Fruit fly (Drosophila melanogaster) whole organism: ENCODE results near the gene CycC.

Source experiments
- CG8478 ChIP-seq: fragments of >200 bp; optimal IDR thresholded peaks from 2 replicates; lab custom pipeline; 2018; ENCODE audit warnings: inconsistent platforms
- Dll ChIP-seq: fragments of >200 bp; optimal IDR thresholded peaks from 2 replicates; lab custom pipeline; 2017
- EcR ChIP-seq, 2 experiments: fragments of >200 bp; optimal IDR thresholded peaks; 2 replicates each; lab custom pipeline; 2017; ENCODE audit warnings: missing biosample characterization in 2 of 2, missing genetic modification characterization in 2 of 2, missing genetic modification reagents in 2 of 2
- pan ChIP-seq: fragments of >200 bp; optimal IDR thresholded peaks from 2 replicates; lab custom pipeline; 2017
- psq ChIP-seq: fragments of >200 bp; optimal IDR thresholded peaks from 2 replicates; lab custom pipeline; 2017
- usp ChIP-seq: fragments of >200 bp; optimal IDR thresholded peaks from 2 replicates; lab custom pipeline; 2017; ENCODE audit warnings: missing biosample characterization, missing genetic modification characterization, mixed read lengths

DNA sequence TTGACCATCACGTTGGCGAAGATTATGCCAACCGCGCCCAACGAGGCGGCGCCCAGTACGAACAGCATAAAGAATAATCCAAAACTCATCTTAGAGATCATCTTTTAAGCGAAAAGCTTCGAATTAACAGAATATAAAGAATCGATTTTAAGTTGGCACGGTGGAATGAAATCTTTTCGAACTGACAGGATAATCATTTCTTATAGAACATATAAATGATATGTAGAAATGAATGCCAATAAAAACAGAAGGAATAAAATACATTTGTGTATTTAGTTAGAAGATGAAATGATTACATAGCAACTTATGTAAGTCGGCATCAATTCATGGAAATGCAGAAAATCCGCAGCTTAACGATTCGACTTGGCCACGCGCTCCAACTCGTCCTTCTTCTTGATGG lies 10.2 kb upstream of the CycC start, which contains the start of gene VhaPPA1-2:
- TF ChIP-seq CG8478 (lab: Kevin White, UChicago) (no peak), psq (no peak), pan (no peak), Dll (lab: Kevin White, UChicago) (no peak), usp (GFP tag; lab: Kevin White, UChicago) (no peak), EcR (GFP tag; optimal IDR thresholded peaks at IDR 0.05; lab: Kevin White, UChicago) (no peak)
